Fruit fly (Drosophila melanogaster): Measurements from ENCODE around the gene Tap42.

Gene Tap42

DNA sequence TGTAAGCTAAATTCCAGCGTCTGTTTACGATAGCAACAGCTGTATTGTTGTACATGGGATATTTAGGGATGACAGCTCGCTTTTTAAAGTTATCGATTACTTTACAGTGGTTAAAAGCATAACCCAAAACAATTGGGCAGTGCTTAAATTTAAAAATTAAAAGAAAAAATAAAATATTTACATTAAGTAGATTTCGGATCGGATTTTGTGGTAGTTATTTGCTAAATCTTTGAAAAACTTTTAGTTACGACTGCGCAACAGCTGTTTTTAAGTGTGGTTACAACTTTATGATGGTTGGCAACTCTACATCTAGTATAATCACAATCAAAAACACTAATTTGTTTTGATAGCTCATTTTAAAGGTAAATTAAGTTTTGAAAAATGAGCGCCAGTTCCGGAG is 19.8 kb downstream of the Tap42 start, which contains the start of the genes Ing5 and CG7099 (continued):
- TF ChIP-seq Stat92E (GFP tag; optimal IDR thresholded peaks at IDR 0.05), result peak in 1 of 3 experiments; percentile 71
- peak; percentile 95 for TF ChIP-seq NFAT (GFP tag; IDR thresholded peaks at IDR 0.05)
- TF ChIP-seq CG10565 (GFP tag; optimal IDR thresholded peaks at IDR 0.05), result peak; percentile 61
- peak; percentile 95 for TF ChIP-seq Fer2 (tag; optimal IDR thresholded peaks at IDR 0.05)
- peak; percentile 92 for TF ChIP-seq CG5953 (GFP tag; IDR thresholded peaks at IDR 0.05)
- peak; percentile 95 for TF ChIP-seq CG8924 (tag; optimal IDR thresholded peaks at IDR 0.05)
- peak; percentile 88 for TF ChIP-seq Lhr (GFP tag; optimal IDR thresholded peaks at IDR 0.05)
- peak; percentile 96 for TF ChIP-seq Mad (GFP tag; optimal IDR thresholded peaks at IDR 0.05)
- TF ChIP-seq fru (optimal IDR thresholded peaks at IDR 0.05), result no peak
- peak; percentile 92 for TF ChIP-seq YL-1 (GFP tag; optimal IDR thresholded peaks at IDR 0.05)
- no peak for TF ChIP-seq cad (GFP tag; optimal IDR thresholded peaks at IDR 0.05)
- TF ChIP-seq CG3838 (GFP tag; optimal IDR thresholded peaks at IDR 0.05), result peak; percentile 87
- peak; percentile 89 for TF ChIP-seq pum (GFP tag; optimal IDR thresholded peaks at IDR 0.05)
- peak; percentile 95 for TF ChIP-seq CG16815 (GFP tag; optimal IDR thresholded peaks at IDR 0.05)
- TF ChIP-seq CG6175 (GFP tag; IDR thresholded peaks at IDR 0.05), result peak; percentile 90
- peak; percentile 94 for TF ChIP-seq esg (GFP tag; conservative IDR thresholded peaks at IDR 0.05)
- peak; percentile 94 for TF ChIP-seq Dip3 (GFP tag; optimal IDR thresholded peaks at IDR 0.05)
- peak; percentile 97 for TF ChIP-seq ken (GFP tag; IDR thresholded peaks at IDR 0.05)
- TF ChIP-seq CG7963 (GFP tag; IDR thresholded peaks at IDR 0.05; ENCODE audit: partially characterized antibody), result peak; percentile 45; the same call in 2 of the 3 replicates
- peak; percentile 96 for TF ChIP-seq sug (tag; optimal IDR thresholded peaks at IDR 0.05)
- peak; percentile 97 for TF ChIP-seq HmgZ (tag; optimal IDR thresholded peaks at IDR 0.05)
- peak; percentile 93 for TF ChIP-seq Rx (GFP tag; IDR thresholded peaks at IDR 0.05)
- peak; percentile 67 for TF ChIP-seq Scr (GFP tag; IDR thresholded peaks at IDR 0.05; ENCODE audit: partially characterized antibody)
- peak; percentile 96 for TF ChIP-seq CG7372 (GFP tag; IDR thresholded peaks at IDR 0.05)
- peak; percentile 92 to 94 for TF ChIP-seq Pdp1 (GFP tag; optimal IDR thresholded peaks at IDR 0.05)
- no peak for TF ChIP-seq CG8478 (optimal IDR thresholded peaks at IDR 0.05)
- peak; percentile 90 for TF ChIP-seq ro (GFP tag; IDR thresholded peaks at IDR 0.05)
- peak; percentile 86 for TF ChIP-seq CG17612 (GFP tag; IDR thresholded peaks at IDR 0.05)
- peak; percentile 86; the same call in 2 of the 3 replicates for TF ChIP-seq Optix (GFP tag; IDR thresholded peaks at IDR 0.05)
- TF ChIP-seq lola (GFP tag; optimal IDR thresholded peaks at IDR 0.05), result peak in 1 of 3 experiments; percentile 94
- peak; percentile 88 for TF ChIP-seq Lim3 (GFP tag; IDR thresholded peaks at IDR 0.05)
- peak; percentile 89 for TF ChIP-seq jing (GFP tag; optimal IDR thresholded peaks at IDR 0.05)
- peak; percentile 95 for TF ChIP-seq CG32767 (GFP tag; IDR thresholded peaks at IDR 0.05)
- peak; percentile 80 for TF ChIP-seq schlank (tag; optimal IDR thresholded peaks at IDR 0.05)
- peak; percentile 85 for TF ChIP-seq CG8281 (tag; optimal IDR thresholded peaks at IDR 0.05)
- TF ChIP-seq maf-S (GFP tag; optimal IDR thresholded peaks at IDR 0.05), result peak; percentile 91
- TF ChIP-seq CG11398 (GFP tag; optimal IDR thresholded peaks at IDR 0.05), result peak; percentile 60
- peak; percentile 91 for TF ChIP-seq gcm2 (GFP tag; optimal IDR thresholded peaks at IDR 0.05)
- TF ChIP-seq jigr1 (GFP tag; IDR thresholded peaks at IDR 0.05), result peak; percentile 94
- no peak for TF ChIP-seq Hr78 (GFP tag; optimal IDR thresholded peaks at IDR 0.05)
- TF ChIP-seq Hsf (GFP tag; optimal IDR thresholded peaks at IDR 0.05), result peak; percentile 97
- peak; percentile 98 for TF ChIP-seq Abd-B (GFP tag; optimal IDR thresholded peaks at IDR 0.05)
- TF ChIP-seq CG12071 (GFP tag; optimal IDR thresholded peaks at IDR 0.05), result no peak
- TF ChIP-seq inv (GFP tag; IDR thresholded peaks at IDR 0.05; ENCODE audit: partially characterized antibody), result peak; percentile 56
- TF ChIP-seq B-H1 (GFP tag; IDR thresholded peaks at IDR 0.05), result peak; percentile 95
- TF ChIP-seq aop (GFP tag; IDR thresholded peaks at IDR 0.05), result peak; percentile 87
- no peak for TF ChIP-seq yki (optimal IDR thresholded peaks at IDR 0.05)
- TF ChIP-seq zf30C (GFP tag; optimal IDR thresholded peaks at IDR 0.05), result no peak
- TF ChIP-seq CG1647 (GFP tag; optimal IDR thresholded peaks at IDR 0.05), result peak; percentile 94
- peak; percentile 99 for TF ChIP-seq row (GFP tag; IDR thresholded peaks at IDR 0.05)
- TF ChIP-seq CG18599 (GFP tag; optimal IDR thresholded peaks at IDR 0.05), result peak; percentile 96
- no peak for TF ChIP-seq usp (GFP tag; optimal IDR thresholded peaks at IDR 0.05)
